Worm (Caenorhabditis elegans): ENCODE results near the gene F42E8.1.

F42E8.1 gene

DNA sequence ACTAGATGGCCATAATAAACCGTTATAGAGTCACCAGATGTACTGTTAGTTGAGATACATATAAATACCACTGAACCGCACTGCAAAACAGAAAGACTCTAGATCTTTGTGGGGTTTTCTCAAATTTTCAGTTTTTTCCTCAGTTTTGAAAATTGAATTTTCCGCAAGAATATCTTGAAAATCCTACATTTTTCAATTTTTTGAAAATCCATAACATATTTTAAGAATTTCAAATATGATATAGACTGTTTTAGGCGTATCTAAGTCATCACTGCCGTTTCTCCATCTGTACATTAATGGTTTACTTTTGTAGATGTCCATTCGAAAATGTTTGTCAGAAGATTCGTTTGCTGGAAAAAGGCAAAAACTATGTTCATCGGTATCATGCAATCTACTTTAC, at the start of gene F42E8.1:
Gene F42E8.1, plus strand, starts transcription at position 301 of the 400 bp plus-strand sequence.
- no peak for TF ChIP-seq ceh-2 (tag; optimal IDR thresholded peaks at IDR 0.05)
- TF ChIP-seq ttx-3 (tag; optimal IDR thresholded peaks at IDR 0.05): no peak
- TF ChIP-seq ceh-19 (GFP tag; optimal IDR thresholded peaks at IDR 0.05): no peak
- no peak for TF ChIP-seq tbx-2 (tag; optimal IDR thresholded peaks at IDR 0.05)
- TF ChIP-seq hlh-6 (tag; optimal IDR thresholded peaks at IDR 0.05): no peak
- TF ChIP-seq pros-1 (tag; optimal IDR thresholded peaks at IDR 0.05): no peak
- TF ChIP-seq zip-5 (tag; optimal IDR thresholded peaks at IDR 0.05): no peak
- no peak for TF ChIP-seq che-1 (tag; optimal IDR thresholded peaks at IDR 0.05)
- TF ChIP-seq syd-9 (tag; optimal IDR thresholded peaks at IDR 0.05): no peak
- no peak for TF ChIP-seq pax-1 (tag; optimal IDR thresholded peaks at IDR 0.05)
- no peak for TF ChIP-seq rnt-1 (tag; optimal IDR thresholded peaks at IDR 0.05)
- TF ChIP-seq ztf-16 (tag; optimal IDR thresholded peaks at IDR 0.05): no peak
- no peak for TF ChIP-seq ceh-6 (GFP tag; optimal IDR thresholded peaks at IDR 0.05)
- TF ChIP-seq K09A11.1 (tag; optimal IDR thresholded peaks at IDR 0.05; ENCODE audit: insufficient read depth): no peak
- TF ChIP-seq pha-4 (tag; optimal IDR thresholded peaks at IDR 0.05): no peak
- no peak for TF ChIP-seq unc-3 (GFP tag; conservative IDR thresholded peaks at IDR 0.05)
- TF ChIP-seq unc-3 (tag; optimal IDR thresholded peaks at IDR 0.05): no peak
- TF ChIP-seq fkh-10 (GFP tag; optimal IDR thresholded peaks at IDR 0.05): no peak
- TF ChIP-seq unc-42 (tag; optimal IDR thresholded peaks at IDR 0.05): no peak
- TF ChIP-seq unc-86 (tag; optimal IDR thresholded peaks at IDR 0.05): no peak
- TF ChIP-seq hlh-30 (tag; optimal IDR thresholded peaks at IDR 0.05; ENCODE audit: insufficient read depth): no peak

DNA sequence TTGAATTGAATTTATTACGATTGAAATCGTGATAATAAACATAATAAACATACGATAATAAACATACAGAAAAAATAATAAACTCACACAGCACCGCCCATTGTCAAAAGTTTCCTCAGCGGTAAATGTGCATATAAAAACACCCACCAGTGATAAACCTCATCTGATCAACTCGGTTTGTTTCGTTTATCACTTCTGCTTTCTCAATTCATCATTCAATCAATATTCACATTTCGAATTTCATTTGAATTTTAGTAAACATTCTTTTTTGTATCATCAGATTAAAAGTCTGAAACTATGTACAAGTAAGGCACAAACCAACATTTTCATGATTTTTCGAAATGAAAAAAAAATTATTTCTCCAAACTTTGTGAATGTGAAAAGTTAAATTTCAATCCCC, 48.8 kb upstream of the F42E8.1 start, which contains the start of gene try-10:
Gene try-10, minus strand, starts transcription at position 101 of the 400 bp plus-strand sequence.
- TF ChIP-seq odd-2 (tag; optimal IDR thresholded peaks at IDR 0.05) (no peak), ztf-16 (tag; optimal IDR thresholded peaks at IDR 0.05) (no peak), zip-5 (tag; optimal IDR thresholded peaks at IDR 0.05) (no peak), madf-2 (tag; optimal IDR thresholded peaks at IDR 0.05) (no peak), sdc-2 (tag; optimal IDR thresholded peaks at IDR 0.05) (no peak), F13H6.1 (tag; optimal IDR thresholded peaks at IDR 0.05) (no peak), fkh-6 (tag; optimal IDR thresholded peaks at IDR 0.05) (no peak), pag-3 (tag; optimal IDR thresholded peaks at IDR 0.05; ENCODE audit: borderline replicate concordance) (no peak), ceh-45 (GFP tag; IDR thresholded peaks at IDR 0.05) (no peak), ceh-24 (tag; optimal IDR thresholded peaks at IDR 0.05) (no peak), ceh-30 (tag; optimal IDR thresholded peaks at IDR 0.05) (no peak), sox-2 (GFP tag; IDR thresholded peaks at IDR 0.05) (no peak), ceh-6 (GFP tag; optimal IDR thresholded peaks at IDR 0.05) (no peak), mec-3 (tag; optimal IDR thresholded peaks at IDR 0.05; ENCODE audit: borderline replicate concordance) (no peak), C08G9.2 (tag; optimal IDR thresholded peaks at IDR 0.05) (no peak), che-1 (tag; optimal IDR thresholded peaks at IDR 0.05) (no peak), rnt-1 (tag; optimal IDR thresholded peaks at IDR 0.05) (no peak), eyg-1 (tag; optimal IDR thresholded peaks at IDR 0.05) (no peak), tbx-2 (tag; optimal IDR thresholded peaks at IDR 0.05) (no peak), gmeb-2 (tag; optimal IDR thresholded peaks at IDR 0.05) (no peak)

DNA sequence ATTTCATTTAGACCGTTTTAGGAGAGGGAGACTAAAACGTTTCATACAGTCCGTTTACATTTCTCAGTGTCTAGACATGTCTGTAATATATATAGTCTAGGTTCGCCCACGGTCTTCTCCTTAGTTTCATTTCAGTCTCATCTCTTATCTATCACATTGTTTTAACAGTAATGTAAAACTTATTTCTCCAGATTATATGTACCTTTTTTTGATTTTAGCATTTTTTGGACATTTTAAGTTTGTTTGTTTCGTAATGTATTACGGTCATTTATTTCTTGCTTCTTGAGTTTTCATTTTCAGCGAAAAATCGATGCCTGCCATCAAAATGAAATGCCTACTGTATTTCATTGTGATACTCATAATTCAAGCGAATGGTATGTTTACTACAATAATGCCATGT, 48.1 kb upstream of the F42E8.1 start, which contains the start of gene F15B9.6:
Gene F15B9.6, plus strand, starts transcription at position 301 of the 400 bp plus-strand sequence.
- TF ChIP-seq eyg-1 (tag; optimal IDR thresholded peaks at IDR 0.05) (no peak), C38D4.7 (GFP tag; optimal IDR thresholded peaks at IDR 0.05) (no peak), ceh-34 (tag; optimal IDR thresholded peaks at IDR 0.05) (no peak), hlh-6 (tag; optimal IDR thresholded peaks at IDR 0.05) (no peak), ceh-18 (tag; optimal IDR thresholded peaks at IDR 0.05) (no peak), C08G9.2 (tag; optimal IDR thresholded peaks at IDR 0.05) (no peak), pag-3 (tag; optimal IDR thresholded peaks at IDR 0.05; ENCODE audit: borderline replicate concordance) (no peak), ref-2 (tag; optimal IDR thresholded peaks at IDR 0.05) (no peak), fkh-6 (tag; optimal IDR thresholded peaks at IDR 0.05) (no peak), odd-2 (tag; optimal IDR thresholded peaks at IDR 0.05) (no peak), ceh-2 (tag; optimal IDR thresholded peaks at IDR 0.05) (no peak), gmeb-2 (tag; optimal IDR thresholded peaks at IDR 0.05) (no peak), F13H6.1 (tag; optimal IDR thresholded peaks at IDR 0.05) (no peak), ceh-31 (tag; optimal IDR thresholded peaks at IDR 0.05) (no peak), ceh-14 (tag; optimal IDR thresholded peaks at IDR 0.05) (no peak), mec-3 (tag; optimal IDR thresholded peaks at IDR 0.05; ENCODE audit: borderline replicate concordance) (no peak), sox-4 (tag; optimal IDR thresholded peaks at IDR 0.05) (no peak)

Measured in whole organism, late embryonic.